Worm (Caenorhabditis elegans) whole organism, mixed stage, embryonic: ENCODE results near the gene npp-3.

Experiments
- M03D4.4 ChIP-seq: sonication (generic microtip); optimal IDR thresholded peaks from 2 replicates; lab custom pipeline; 2017; ENCODE audit warnings: mild to moderate bottlenecking, missing genetic modification characterization, missing compliant biosample characterization
- blmp-1 ChIP-seq: fragments of 150-350 bp; optimal IDR thresholded peaks from 2 replicates; lab custom pipeline; 2014; ENCODE audit warnings: missing biosample characterization, missing genetic modification characterization
- ceh-39 ChIP-seq: fragments of 150-350 bp; optimal IDR thresholded peaks from 2 replicates; lab custom pipeline; 2014; ENCODE audit warnings: missing biosample characterization, missing genetic modification characterization
- ceh-43 ChIP-seq: fragments of 200-800 bp; sonication (Bioruptor generic); optimal IDR thresholded peaks from 2 replicates; lab custom pipeline; 2018; ENCODE audit warnings: mild to moderate bottlenecking, missing genetic modification characterization, moderate library complexity, missing compliant biosample characterization
- ceh-83 ChIP-seq: fragments of 200-800 bp; sonication (Bioruptor generic); optimal IDR thresholded peaks from 2 replicates; lab custom pipeline; 2018; ENCODE audit warnings: mild to moderate bottlenecking, missing genetic modification characterization, missing compliant biosample characterization
- cnd-1 ChIP-seq: fragments of 200-800 bp; sonication (Bioruptor generic); optimal IDR thresholded peaks from 2 replicates; lab custom pipeline; 2018; ENCODE audit warnings: mild to moderate bottlenecking, missing genetic modification characterization, missing compliant biosample characterization
- drap-1 ChIP-seq: fragments of 200-800 bp; sonication (Bioruptor generic); optimal IDR thresholded peaks from 3 replicates; lab custom pipeline; 2018; ENCODE audit warnings: mild to moderate bottlenecking, missing genetic modification characterization, missing compliant biosample characterization
- elt-1 ChIP-seq: sonication (generic microtip); optimal IDR thresholded peaks from 2 replicates; lab custom pipeline; 2017; ENCODE audit warnings: missing genetic modification characterization, mild to moderate bottlenecking, missing compliant biosample characterization, antibody characterized with exemption, moderate library complexity, borderline replicate concordance; ENCODE audit not compliant: insufficient read depth
- elt-3 ChIP-seq: fragments of 150-350 bp; optimal IDR thresholded peaks from 2 replicates; lab custom pipeline; 2014; ENCODE audit warnings: missing biosample characterization, missing genetic modification characterization
- flh-1 ChIP-seq: fragments of 200-800 bp; sonication (Bioruptor generic); optimal IDR thresholded peaks from 2 replicates; lab custom pipeline; 2018; ENCODE audit warnings: mild to moderate bottlenecking, missing genetic modification characterization, moderate library complexity, missing compliant biosample characterization
- ham-2 ChIP-seq: fragments of 200-800 bp; sonication (Bioruptor generic); optimal IDR thresholded peaks from 2 replicates; lab custom pipeline; 2018; ENCODE audit warnings: mild to moderate bottlenecking, missing genetic modification characterization, missing compliant biosample characterization
- lin-32 ChIP-seq: fragments of 200-800 bp; sonication (Bioruptor generic); optimal IDR thresholded peaks from 2 replicates; lab custom pipeline; 2018; ENCODE audit warnings: mild to moderate bottlenecking, missing genetic modification characterization, missing compliant biosample characterization
- lsy-2 ChIP-seq: fragments of 150-350 bp; optimal IDR thresholded peaks from 2 replicates; lab custom pipeline; 2014; ENCODE audit warnings: missing biosample characterization, missing genetic modification characterization
- mab-5 ChIP-seq: fragments of 150-350 bp; optimal IDR thresholded peaks from 2 replicates; lab custom pipeline; 2014; ENCODE audit warnings: missing biosample characterization, missing genetic modification characterization
- nhr-12 ChIP-seq: fragments of 150-350 bp; optimal IDR thresholded peaks from 2 replicates; lab custom pipeline; 2014; ENCODE audit warnings: missing biosample characterization, missing genetic modification characterization
- nhr-237 ChIP-seq: fragments of 150-350 bp; optimal IDR thresholded peaks from 2 replicates; lab custom pipeline; 2014; ENCODE audit warnings: missing biosample characterization, missing genetic modification characterization
- nhr-28 ChIP-seq: fragments of 150-350 bp; optimal IDR thresholded peaks from 2 replicates; lab custom pipeline; 2014; ENCODE audit warnings: missing biosample characterization, missing genetic modification characterization
- nhr-76 ChIP-seq: sonication (generic microtip); optimal IDR thresholded peaks from 2 replicates; lab custom pipeline; 2017; ENCODE audit warnings: missing biosample characterization, missing genetic modification characterization
- pha-4 ChIP-seq: fragments of 150-350 bp; optimal IDR thresholded peaks from 2 replicates; lab custom pipeline; 2018; ENCODE audit warnings: missing biosample characterization, missing genetic modification reagents, missing genetic modification characterization
- sem-2 ChIP-seq: fragments of 200-800 bp; sonication (Bioruptor generic); optimal IDR thresholded peaks from 2 replicates; lab custom pipeline; 2018; ENCODE audit warnings: mild to moderate bottlenecking, missing genetic modification characterization, missing compliant biosample characterization
- sptf-1 ChIP-seq: sonication (generic microtip); optimal IDR thresholded peaks from 2 replicates; lab custom pipeline; 2017; ENCODE audit warnings: mild to moderate bottlenecking, missing genetic modification characterization, moderate library complexity, missing compliant biosample characterization
- unc-120 ChIP-seq: sonication (generic microtip); optimal IDR thresholded peaks from 2 replicates; lab custom pipeline; 2017; ENCODE audit warnings: missing genetic modification characterization, missing compliant biosample characterization; ENCODE audit not compliant: poor library complexity, severe bottlenecking
- unc-62 ChIP-seq: fragments of 150-350 bp; optimal IDR thresholded peaks from 2 replicates; lab custom pipeline; 2014; ENCODE audit warnings: missing biosample characterization, missing genetic modification reagents, missing genetic modification characterization
- zip-8 ChIP-seq: fragments of 150-350 bp; optimal IDR thresholded peaks from 2 replicates; lab custom pipeline; 2014; ENCODE audit warnings: missing biosample characterization, missing genetic modification characterization
- ztf-11 ChIP-seq: fragments of 150-350 bp; optimal IDR thresholded peaks from 2 replicates; lab custom pipeline; 2014; ENCODE audit warnings: missing biosample characterization, missing genetic modification characterization

Gene npp-3

ce11 chrII:11829920-11830319 lies 44.7 kb downstream of the npp-3 start, which contains the start of gene pes-5:
Gene pes-5, minus strand, starts transcription at chrII:11830020.
- no peak for TF ChIP-seq mab-5
- TF ChIP-seq drap-1 (GFP tag; lab: Kevin White, UChicago): no peak
- no peak for TF ChIP-seq blmp-1 (tag; lab: Kevin White, UChicago)
- no peak for TF ChIP-seq nhr-76 (tag; lab: Kevin White, UChicago)
- no peak for TF ChIP-seq nhr-12 (tag; lab: Kevin White, UChicago)
- TF ChIP-seq nhr-28 (tag; lab: Kevin White, UChicago): no peak
- no peak for TF ChIP-seq elt-1
- no peak for TF ChIP-seq zip-8 (tag; lab: Kevin White, UChicago)
- TF ChIP-seq ceh-43 (GFP tag; lab: Kevin White, UChicago): no peak
- TF ChIP-seq lin-32: no peak
- TF ChIP-seq unc-120 (tag; lab: Kevin White, UChicago): no peak
- no peak for TF ChIP-seq lsy-2
- TF ChIP-seq ceh-39 (tag; lab: Kevin White, UChicago): no peak
- TF ChIP-seq M03D4.4 (tag; lab: Kevin White, UChicago): no peak
- TF ChIP-seq unc-62 (GFP tag; lab: Kevin White, UChicago): no peak
- TF ChIP-seq sem-2 (GFP tag; lab: Kevin White, UChicago): no peak
- TF ChIP-seq, all 35 proteins: peak for 0

ce11 chrII:11823566-11824308 lies 50.9 kb downstream of the npp-3 start, which contains the start of gene Y6D1A.1:
Gene Y6D1A.1, minus strand, starts transcription at chrII:11823616.
- TF ChIP-seq nhr-237 (tag; lab: Kevin White, UChicago) (no peak), nhr-76 (tag; lab: Kevin White, UChicago) (no peak), ham-2 (no peak)

- TF ChIP-seq nhr-76 (tag; lab: Kevin White, UChicago) (no peak), elt-1 (peak; percentile 50)
- TF ChIP-seq, all 35 proteins: peak for 1
These were observed 54.8 kb downstream of the npp-3 start, which contains the start of gene Y6D1A.2 for ce11 chrII:11819824-11820223. Gene Y6D1A.2, minus strand, starts transcription at chrII:11819924.

- TF ChIP-seq nhr-28 (tag; lab: Kevin White, UChicago): no peak
- no peak for TF ChIP-seq ceh-39 (tag; lab: Kevin White, UChicago)
- TF ChIP-seq sptf-1 (tag; lab: Kevin White, UChicago): no peak
- no peak for TF ChIP-seq flh-1 (GFP tag; lab: Kevin White, UChicago)
- TF ChIP-seq pha-4 (tag; lab: Kevin White, UChicago): no peak
- no peak for TF ChIP-seq zip-8 (tag; lab: Kevin White, UChicago)
- TF ChIP-seq ceh-83 (GFP tag; lab: Kevin White, UChicago): no peak
- TF ChIP-seq ceh-43 (GFP tag; lab: Kevin White, UChicago): no peak
These were observed 58.1 kb downstream of the npp-3 start, which contains the start of gene pap-3 for ce11 chrII:11816475-11816874. Gene pap-3, minus strand, starts transcription at chrII:11816575.

ce11 chrII:11816014-11816413 lies 58.6 kb downstream of the npp-3 start:
- no peak for TF ChIP-seq elt-3 (tag; lab: Kevin White, UChicago)
- TF ChIP-seq ztf-11 (tag; lab: Kevin White, UChicago): no peak
- TF ChIP-seq cnd-1 (tag; lab: Kevin White, UChicago): no peak
- TF ChIP-seq elt-1: no peak
